Worm (Caenorhabditis elegans) whole organism, midembryonic: ENCODE data around the gene ZK896.4.

Experiments
- cog-1 ChIP-seq: sonication (generic microtip); optimal IDR thresholded peaks from 2 replicates; lab custom pipeline; 2016; ENCODE audit warnings: missing genetic modification characterization, missing compliant biosample characterization
- klf-2 ChIP-seq: fragments of 200-800 bp; sonication (Bioruptor generic); conservative IDR thresholded peaks from 2 replicates; pipeline ENCODE4 v1.3.6; 2022; ENCODE audit warnings: missing genetic modification reagents, missing genetic modification characterization, missing compliant biosample characterization
- med-1 ChIP-seq: sonication (generic microtip); optimal IDR thresholded peaks from 2 replicates; lab custom pipeline; 2017; ENCODE audit warnings: missing genetic modification characterization, mild to moderate bottlenecking, missing compliant biosample characterization, antibody characterized with exemption, missing genetic modification reagents; ENCODE audit not compliant: insufficient read depth
- ref-1 ChIP-seq: fragments of 200-800 bp; sonication (Bioruptor generic); conservative IDR thresholded peaks from 2 replicates; pipeline ENCODE4 v1.3.6; 2022; ENCODE audit warnings: missing genetic modification reagents, missing genetic modification characterization, missing compliant biosample characterization
- tab-1 ChIP-seq: fragments of 200-800 bp; sonication (Bioruptor generic); IDR thresholded peaks from 2 replicates; pipeline ENCODE4 v1.3.6; 2022; ENCODE audit warnings: missing genetic modification characterization, missing compliant biosample characterization
- ztf-29 ChIP-seq: fragments of 200-800 bp; sonication (Bioruptor generic); IDR thresholded peaks from 2 replicates; pipeline ENCODE4 v1.3.6; 2022; ENCODE audit warnings: missing genetic modification reagents, missing genetic modification characterization, missing compliant biosample characterization

DNA sequence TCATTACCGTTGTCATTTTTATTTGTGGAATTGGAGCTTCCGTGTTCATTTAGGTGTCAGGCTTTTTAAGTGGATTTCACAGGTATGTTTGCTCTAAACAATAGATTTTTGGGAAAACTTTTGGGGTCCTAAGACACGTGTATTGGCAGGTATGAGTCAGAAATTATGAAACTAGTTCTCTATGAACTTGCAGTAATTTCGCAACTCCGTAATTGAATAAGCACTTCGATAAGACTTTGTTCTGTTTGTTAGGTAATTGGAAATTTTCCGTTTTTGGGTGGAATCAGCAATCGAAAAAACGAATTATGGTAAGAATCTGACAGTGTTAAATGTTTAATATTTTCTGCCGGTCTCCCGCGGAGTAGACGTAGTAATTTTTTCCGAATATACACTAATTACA, 14.1 kb upstream of the ZK896.4 start:
- TF ChIP-seq ztf-29 (GFP tag; lab: Robert Waterston, UW) (no peak), cog-1 (tag; lab: Kevin White, UChicago) (no peak), ref-1 (GFP tag; lab: Robert Waterston, UW) (no peak), klf-2 (GFP tag; lab: Robert Waterston, UW) (no peak), med-1 (GFP tag; lab: Kevin White, UChicago) (no peak), tab-1 (GFP tag; lab: Robert Waterston, UW) (no peak)
